Worm (Caenorhabditis elegans) whole organism, L3 larva: Measurements from ENCODE around the gene F26D2.13.

Experiments
- R02D3.7 ChIP-seq: fragments of 150-350 bp; optimal IDR thresholded peaks from 2 replicates; lab custom pipeline; 2014; ENCODE audit warnings: missing biosample characterization, missing genetic modification characterization
- aly-2 ChIP-seq: fragments of 150-350 bp; optimal IDR thresholded peaks from 2 replicates; lab custom pipeline; 2014; ENCODE audit warnings: missing biosample characterization, missing genetic modification characterization
- ceh-28 ChIP-seq: fragments of 150-350 bp; optimal IDR thresholded peaks from 2 replicates; lab custom pipeline; 2014; ENCODE audit warnings: missing biosample characterization, missing genetic modification reagents, missing genetic modification characterization
- ceh-82 ChIP-seq: fragments of 150-350 bp; optimal IDR thresholded peaks from 2 replicates; lab custom pipeline; 2014; ENCODE audit warnings: missing biosample characterization, missing genetic modification characterization
- ceh-9 ChIP-seq: sonication (generic microtip); optimal IDR thresholded peaks from 2 replicates; lab custom pipeline; 2018; ENCODE audit warnings: missing biosample characterization, missing genetic modification characterization
- egl-27 ChIP-seq: sonication (generic microtip); optimal IDR thresholded peaks from 4 replicates; lab custom pipeline; 2017; ENCODE audit warnings: missing biosample characterization, missing genetic modification reagents, missing genetic modification characterization
- egl-5 ChIP-seq: fragments of 150-350 bp; optimal IDR thresholded peaks from 2 replicates; lab custom pipeline; 2017; ENCODE audit warnings: missing biosample characterization, missing genetic modification reagents, missing genetic modification characterization, inconsistent platforms
- elt-1 ChIP-seq: fragments of 150-350 bp; optimal IDR thresholded peaks from 2 replicates; lab custom pipeline; 2014; ENCODE audit warnings: missing biosample characterization, missing genetic modification characterization
- elt-2 ChIP-seq: sonication (generic microtip); optimal IDR thresholded peaks from 2 replicates; lab custom pipeline; 2016; ENCODE audit warnings: missing genetic modification reagents, mild to moderate bottlenecking, missing genetic modification characterization, missing compliant biosample characterization
- elt-3 ChIP-seq, 3 experiments: fragments of 150-350 bp in 1 of 3; sonication (generic microtip) in 2 of 3; optimal IDR thresholded peaks; 2 replicates in 2 of 3; 4 replicates in 1 of 3; lab custom pipeline; 2014 to 2017; ENCODE audit warnings: missing biosample characterization in 3 of 3, missing genetic modification characterization in 3 of 3
- fkh-10 ChIP-seq: sonication (generic microtip); optimal IDR thresholded peaks from 2 replicates; lab custom pipeline; 2017; ENCODE audit warnings: missing biosample characterization, missing genetic modification reagents, missing genetic modification characterization
- fos-1 ChIP-seq: fragments of 150-350 bp; optimal IDR thresholded peaks from 2 replicates; lab custom pipeline; 2014; ENCODE audit warnings: missing biosample characterization, missing genetic modification characterization
- hmg-11 ChIP-seq: sonication (generic microtip); optimal IDR thresholded peaks from 2 replicates; lab custom pipeline; 2016; ENCODE audit warnings: missing genetic modification characterization, missing compliant biosample characterization
- jun-1 ChIP-seq: fragments of 150-350 bp; optimal IDR thresholded peaks from 2 replicates; lab custom pipeline; 2014; ENCODE audit warnings: missing biosample characterization, missing genetic modification reagents, missing genetic modification characterization
- lin-15B ChIP-seq: fragments of 150-350 bp; optimal IDR thresholded peaks from 2 replicates; lab custom pipeline; 2014; ENCODE audit warnings: missing biosample characterization, missing genetic modification characterization
- lin-39 ChIP-seq: fragments of 150-350 bp; optimal IDR thresholded peaks from 2 replicates; lab custom pipeline; 2018; ENCODE audit warnings: missing biosample characterization, missing genetic modification reagents, missing genetic modification characterization
- lsy-12 ChIP-seq: sonication (generic microtip); optimal IDR thresholded peaks from 2 replicates; lab custom pipeline; 2016; ENCODE audit warnings: mild to moderate bottlenecking, missing genetic modification characterization, missing compliant biosample characterization
- mdl-1 ChIP-seq: fragments of 150-350 bp; optimal IDR thresholded peaks from 2 replicates; lab custom pipeline; 2014; ENCODE audit warnings: missing biosample characterization, missing genetic modification characterization
- mml-1 ChIP-seq: fragments of 150-350 bp; sonication (generic microtip); optimal IDR thresholded peaks from 3 replicates; lab custom pipeline; 2014; ENCODE audit warnings: missing biosample characterization, missing genetic modification characterization
- nfya-1 ChIP-seq: sonication (generic microtip); optimal IDR thresholded peaks from 2 replicates; lab custom pipeline; 2017; ENCODE audit warnings: missing genetic modification characterization, mild to moderate bottlenecking, missing compliant biosample characterization, antibody characterized with exemption, moderate library complexity; ENCODE audit not compliant: insufficient read depth
- nhr-11 ChIP-seq: fragments of 150-350 bp; optimal IDR thresholded peaks from 2 replicates; lab custom pipeline; 2014; ENCODE audit warnings: missing biosample characterization, missing genetic modification characterization
- nhr-12 ChIP-seq: fragments of 150-350 bp; optimal IDR thresholded peaks from 2 replicates; lab custom pipeline; 2014; ENCODE audit warnings: missing biosample characterization, missing genetic modification characterization
- nhr-23 ChIP-seq: fragments of 150-350 bp; optimal IDR thresholded peaks from 2 replicates; lab custom pipeline; 2014; ENCODE audit warnings: missing biosample characterization, missing genetic modification reagents, missing genetic modification characterization
- nhr-237 ChIP-seq: fragments of 150-350 bp; optimal IDR thresholded peaks from 2 replicates; lab custom pipeline; 2014; ENCODE audit warnings: missing biosample characterization, missing genetic modification characterization
- nhr-25 ChIP-seq: sonication (generic microtip); optimal IDR thresholded peaks from 2 replicates; lab custom pipeline; 2017; ENCODE audit warnings: missing biosample characterization, missing genetic modification characterization
- nhr-43 ChIP-seq: sonication (generic microtip); optimal IDR thresholded peaks from 2 replicates; lab custom pipeline; 2016; ENCODE audit warnings: mild to moderate bottlenecking, missing genetic modification characterization, missing compliant biosample characterization; ENCODE audit not compliant: poor library complexity, severe bottlenecking
- nhr-67 ChIP-seq: fragments of 150-350 bp; optimal IDR thresholded peaks from 2 replicates; lab custom pipeline; 2014; ENCODE audit warnings: missing biosample characterization, missing genetic modification characterization
- nhr-76 ChIP-seq: fragments of 150-350 bp; sonication (generic microtip); optimal IDR thresholded peaks from 5 replicates; lab custom pipeline; 2014; ENCODE audit warnings: missing biosample characterization, missing genetic modification characterization
- nhr-77 ChIP-seq: fragments of 150-350 bp; optimal IDR thresholded peaks from 2 replicates; lab custom pipeline; 2014; ENCODE audit warnings: missing biosample characterization, missing genetic modification characterization
- pha-4 ChIP-seq: fragments of 150-350 bp; optimal IDR thresholded peaks from 2 replicates; lab custom pipeline; 2014; ENCODE audit warnings: missing biosample characterization, missing genetic modification reagents, missing genetic modification characterization
- pqm-1 ChIP-seq: fragments of 150-350 bp; optimal IDR thresholded peaks from 2 replicates; lab custom pipeline; 2017; ENCODE audit warnings: missing biosample characterization, missing genetic modification characterization, inconsistent platforms
- sea-2 ChIP-seq: fragments of 150-350 bp; sonication (generic microtip); optimal IDR thresholded peaks from 4 replicates; lab custom pipeline; 2014; ENCODE audit warnings: missing biosample characterization, missing genetic modification reagents, missing genetic modification characterization
- skn-1 ChIP-seq: fragments of 150-350 bp; optimal IDR thresholded peaks from 2 replicates; lab custom pipeline; 2014; ENCODE audit warnings: missing biosample characterization, missing genetic modification characterization
- snpc-4 ChIP-seq: fragments of 150-350 bp; optimal IDR thresholded peaks from 2 replicates; lab custom pipeline; 2014; ENCODE audit warnings: missing biosample characterization, missing genetic modification characterization
- unc-62 ChIP-seq: fragments of 150-350 bp; sonication (generic microtip); optimal IDR thresholded peaks from 4 replicates; lab custom pipeline; 2014; ENCODE audit warnings: missing biosample characterization, missing genetic modification reagents, missing genetic modification characterization
- zag-1 ChIP-seq: fragments of 150-350 bp; optimal IDR thresholded peaks from 2 replicates; lab custom pipeline; 2014; ENCODE audit warnings: missing biosample characterization, missing genetic modification characterization
- ztf-11 ChIP-seq: fragments of 150-350 bp; optimal IDR thresholded peaks from 2 replicates; lab custom pipeline; 2014; ENCODE audit warnings: missing biosample characterization, missing genetic modification characterization
- ztf-4 ChIP-seq: fragments of 150-350 bp; optimal IDR thresholded peaks from 2 replicates; lab custom pipeline; 2014; ENCODE audit warnings: missing biosample characterization, missing genetic modification characterization

F26D2.13 gene

ce11 chrV:16479275-16479674 is 43.9 kb upstream of the F26D2.13 start, which contains the start of gene T08G3.11:
TSS of gene T08G3.11 (minus strand) at chrV:16479375.
- TF ChIP-seq fos-1 (tag; lab: Kevin White, UChicago), result no peak
- no peak for TF ChIP-seq nfya-1 (tag; lab: Kevin White, UChicago)
- no peak for TF ChIP-seq zag-1 (tag; lab: Kevin White, UChicago)
- no peak for TF ChIP-seq pqm-1
- no peak for TF ChIP-seq egl-5 (tag; lab: Kevin White, UChicago)
- no peak for TF ChIP-seq mml-1 (tag; lab: Kevin White, UChicago)
- TF ChIP-seq nhr-237, result no peak
- TF ChIP-seq egl-27, result no peak
- TF ChIP-seq ceh-28 (tag; lab: Kevin White, UChicago), result no peak
- TF ChIP-seq ztf-4, result no peak
- no peak for TF ChIP-seq lsy-12 (tag; lab: Kevin White, UChicago)

DNA sequence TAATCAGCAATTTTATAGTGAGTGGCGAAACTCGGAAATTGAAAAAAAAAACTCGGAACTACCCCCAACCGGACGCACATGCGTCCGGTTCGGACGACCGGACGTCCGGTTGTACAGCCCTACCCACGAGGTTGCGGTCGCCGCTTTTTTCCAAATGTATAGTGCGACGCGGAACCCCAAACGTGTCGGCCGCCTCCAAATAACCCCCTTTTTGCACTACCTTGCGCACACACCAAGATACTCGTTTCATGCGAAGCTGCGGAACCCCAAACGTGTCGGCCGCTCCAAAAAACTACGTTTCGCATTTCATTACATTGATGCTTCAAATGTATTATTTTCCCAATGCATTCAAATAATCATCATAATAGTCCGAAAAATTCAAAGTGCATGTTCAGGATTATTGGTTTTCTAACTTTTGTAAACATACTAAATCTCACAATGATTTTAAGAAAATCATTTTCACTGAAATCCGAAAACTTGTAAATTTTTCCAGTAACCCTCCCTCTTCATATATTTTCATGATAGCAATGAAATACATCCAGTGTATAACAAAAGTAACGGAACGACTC is 36.7 kb upstream of the F26D2.13 start, which contains the start of gene srw-35:
TSS of gene srw-35 (plus strand) at position 519 of the 569 bp plus-strand sequence.
- TF ChIP-seq fkh-10 (GFP tag; lab: Kevin White, UChicago) (no peak), egl-27 (no peak), ztf-4 (no peak), egl-5 (tag; lab: Kevin White, UChicago) (no peak), elt-3 (tag; optimal IDR thresholded peaks at IDR 0.05; lab: Kevin White, UChicago) (no peak), nhr-67 (tag; lab: Kevin White, UChicago) (no peak), lsy-12 (tag; lab: Kevin White, UChicago) (no peak), ceh-82 (no peak), nhr-25 (no peak), lin-15B (tag; lab: Kevin White, UChicago) (no peak), nfya-1 (tag; lab: Kevin White, UChicago) (no peak), nhr-77 (tag; lab: Kevin White, UChicago) (no peak), ceh-9 (tag; lab: Kevin White, UChicago) (no peak), elt-1 (tag; lab: Kevin White, UChicago) (no peak)

DNA sequence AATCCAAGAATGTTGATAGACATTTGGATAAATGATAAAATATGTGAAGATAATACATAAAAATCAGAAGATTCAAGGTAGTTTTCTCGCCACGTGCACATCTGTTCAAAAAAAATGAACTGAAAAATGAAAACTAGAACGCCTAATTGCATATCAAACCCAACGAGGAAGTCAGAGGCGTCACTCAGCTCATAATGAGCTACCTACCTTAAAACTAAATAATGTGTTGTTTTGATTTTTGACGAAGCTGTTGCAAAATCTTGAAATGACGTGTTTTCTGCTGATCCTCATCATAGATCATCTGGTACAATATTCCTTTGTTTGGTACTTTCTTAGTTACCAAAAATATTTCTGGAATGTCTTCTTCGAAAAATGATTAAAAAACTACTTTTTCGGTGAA is 35.5 kb upstream of the F26D2.13 start, which contains the start of gene srh-138:
TSS of gene srh-138 (minus strand) at position 101 of the 400 bp plus-strand sequence.
- TF ChIP-seq mdl-1 (tag; lab: Kevin White, UChicago) (no peak), ceh-82 (no peak), aly-2 (tag; lab: Kevin White, UChicago) (no peak), fos-1 (tag; lab: Kevin White, UChicago) (no peak), hmg-11 (tag; lab: Kevin White, UChicago) (no peak), nhr-25 (no peak), R02D3.7 (tag; lab: Kevin White, UChicago) (no peak), zag-1 (tag; lab: Kevin White, UChicago) (no peak), pqm-1 (no peak), nhr-12 (no peak), pha-4 (tag; lab: Kevin White, UChicago) (no peak), egl-5 (tag; lab: Kevin White, UChicago) (no peak), nfya-1 (tag; lab: Kevin White, UChicago) (no peak), ztf-11 (tag; lab: Kevin White, UChicago) (no peak), nhr-76 (tag; lab: Kevin White, UChicago) (no peak), unc-62 (GFP tag; lab: Kevin White, UChicago) (no peak), elt-2 (no peak), snpc-4 (tag; lab: Kevin White, UChicago) (no peak)
- TF ChIP-seq, all 47 proteins: peak for 0

- TF ChIP-seq jun-1 (no peak), elt-1 (tag; lab: Kevin White, UChicago) (no peak), lsy-12 (tag; lab: Kevin White, UChicago) (no peak), ztf-4 (no peak), elt-3 (tag; optimal IDR thresholded peaks at IDR 0.05; lab: Kevin White, UChicago) (no peak), nhr-76 (tag; lab: Kevin White, UChicago) (no peak), pqm-1 (no peak), nhr-67 (tag; lab: Kevin White, UChicago) (no peak), nhr-43 (no peak), nhr-23 (tag; lab: Kevin White, UChicago) (no peak), sea-2 (GFP tag; lab: Kevin White, UChicago) (no peak), snpc-4 (tag; lab: Kevin White, UChicago) (no peak), ceh-9 (tag; lab: Kevin White, UChicago) (no peak), nhr-11 (no peak), nhr-237 (no peak), pha-4 (tag; lab: Kevin White, UChicago) (no peak), nfya-1 (tag; lab: Kevin White, UChicago) (no peak), skn-1 (tag; lab: Kevin White, UChicago) (no peak), lin-39 (no peak), mdl-1 (tag; lab: Kevin White, UChicago) (no peak)
Observed at ce11 chrV:16467840-16468239, 32.4 kb upstream of the F26D2.13 start, which contains the start of gene sru-44. TSS of gene sru-44 (minus strand) at chrV:16467940.
